Worm (Caenorhabditis elegans): ENCODE results near the gene lipl-7.

The lipl-7 gene

DNA sequence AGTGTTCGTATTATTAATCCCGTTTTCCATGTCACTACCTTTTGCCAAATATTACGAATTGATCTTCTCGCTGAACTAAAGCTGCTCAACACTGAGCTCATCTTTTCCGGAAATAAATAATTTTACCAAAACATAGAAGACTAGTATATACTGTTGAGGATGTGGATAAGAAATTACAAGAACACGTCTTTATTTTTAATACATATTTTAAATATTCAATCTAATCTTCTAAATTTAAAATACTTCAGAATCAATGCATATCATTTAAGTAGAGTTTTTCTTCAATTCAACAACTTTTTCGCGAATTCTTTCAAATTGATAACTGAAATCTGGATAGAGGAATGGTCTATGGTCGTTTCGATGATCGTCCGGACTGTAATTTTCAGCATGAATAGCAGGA is 26.8 kb downstream of the lipl-7 start, which contains the start of gene abt-1:
Gene abt-1, minus strand, starts transcription at position 101 of the 400 bp plus-strand sequence.
- no peak for TF ChIP-seq hmg-11 (tag; optimal IDR thresholded peaks at IDR 0.05)
- no peak for TF ChIP-seq egl-5 (tag; optimal IDR thresholded peaks at IDR 0.05)
- TF ChIP-seq zag-1 (tag; optimal IDR thresholded peaks at IDR 0.05): no peak
- no peak for TF ChIP-seq fkh-10 (GFP tag; optimal IDR thresholded peaks at IDR 0.05)
- no peak for TF ChIP-seq nhr-43 (tag; optimal IDR thresholded peaks at IDR 0.05; ENCODE audit: poor library complexity, severe bottlenecking)
- no peak for TF ChIP-seq pha-4 (tag; optimal IDR thresholded peaks at IDR 0.05)
- TF ChIP-seq sea-2 (GFP tag; optimal IDR thresholded peaks at IDR 0.05): no peak
- no peak for TF ChIP-seq fkh-2 (tag; optimal IDR thresholded peaks at IDR 0.05)
- TF ChIP-seq nhr-11 (tag; optimal IDR thresholded peaks at IDR 0.05): no peak
- no peak for TF ChIP-seq nhr-23 (tag; optimal IDR thresholded peaks at IDR 0.05)
- no peak for TF ChIP-seq lin-39 (tag; optimal IDR thresholded peaks at IDR 0.05)
- no peak for TF ChIP-seq lin-15B (tag; optimal IDR thresholded peaks at IDR 0.05)
- TF ChIP-seq ceh-16 (tag; optimal IDR thresholded peaks at IDR 0.05): no peak
- no peak for TF ChIP-seq fos-1 (tag; optimal IDR thresholded peaks at IDR 0.05)
- TF ChIP-seq ceh-82 (tag; optimal IDR thresholded peaks at IDR 0.05): no peak
- no peak for TF ChIP-seq nhr-237 (tag; optimal IDR thresholded peaks at IDR 0.05)
- TF ChIP-seq R02D3.7 (tag; optimal IDR thresholded peaks at IDR 0.05): no peak
- TF ChIP-seq elt-2 (tag; optimal IDR thresholded peaks at IDR 0.05): no peak
- no peak for TF ChIP-seq ZK546.5 (tag; optimal IDR thresholded peaks at IDR 0.05)
- no peak for TF ChIP-seq tbx-2 (tag; optimal IDR thresholded peaks at IDR 0.05)

ce11 chrIV:10206182-10206581 is 35.4 kb downstream of the lipl-7 start, which contains the start of gene K04D7.6:
Gene K04D7.6, minus strand, starts transcription at chrIV:10206282.
- no peak for TF ChIP-seq ztf-4 (tag; optimal IDR thresholded peaks at IDR 0.05)
- TF ChIP-seq nhr-76 (tag; optimal IDR thresholded peaks at IDR 0.05): no peak
- TF ChIP-seq nhr-67 (tag; optimal IDR thresholded peaks at IDR 0.05): no peak
- TF ChIP-seq nhr-237 (tag; optimal IDR thresholded peaks at IDR 0.05): no peak

DNA sequence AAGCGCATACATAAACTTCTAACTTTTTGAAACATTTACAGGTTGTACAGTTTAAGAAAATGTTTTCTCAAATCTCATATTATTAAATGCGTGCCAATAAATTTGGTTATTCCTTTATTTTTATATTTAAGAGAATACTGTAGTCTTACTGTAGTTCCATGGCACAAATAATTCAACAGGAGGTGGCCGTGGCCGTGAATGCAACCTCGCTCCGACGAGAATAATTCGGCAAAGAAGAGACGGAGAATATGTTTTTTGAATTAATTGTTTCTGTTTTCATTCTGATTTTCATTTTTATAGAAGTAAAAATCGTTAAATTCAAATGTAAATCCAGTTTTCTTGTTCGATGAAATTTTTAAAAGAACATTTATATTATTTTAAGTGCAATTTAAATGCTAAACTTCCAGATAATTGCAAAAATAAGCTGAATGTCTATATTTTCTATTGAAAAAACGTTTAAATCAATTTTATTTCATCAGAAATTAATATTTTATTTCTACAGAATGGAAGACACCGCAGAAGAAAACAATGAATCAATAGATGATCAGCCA is 44.2 kb downstream of the lipl-7 start, which contains the start of gene gon-4:
Gene gon-4, plus strand, starts transcription at position 501 of the 551 bp plus-strand sequence.
- TF ChIP-seq nhr-11 (tag; optimal IDR thresholded peaks at IDR 0.05) (no peak), lin-15B (tag; optimal IDR thresholded peaks at IDR 0.05) (peak; percentile 57), aly-2 (tag; optimal IDR thresholded peaks at IDR 0.05) (no peak), snpc-4 (tag; optimal IDR thresholded peaks at IDR 0.05) (peak; percentile 29)

DNA sequence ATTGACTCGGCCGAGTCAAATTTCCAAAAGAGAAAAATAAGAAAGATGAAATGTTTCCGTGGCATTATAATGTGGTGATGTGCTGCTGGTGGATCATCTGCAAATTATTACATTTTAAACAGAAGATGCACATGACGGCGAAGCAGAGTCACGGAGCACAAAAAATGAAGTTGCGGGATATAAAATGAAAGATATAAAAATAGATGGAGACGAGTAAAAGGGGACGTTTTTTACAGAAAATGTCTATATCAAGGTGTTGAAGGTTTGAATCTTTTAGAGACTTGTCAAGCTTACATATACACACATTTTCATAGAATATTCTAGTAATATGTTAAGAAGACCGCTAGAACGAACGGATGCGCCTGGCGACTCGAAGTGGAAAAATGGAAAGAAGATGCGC is 47.3 kb downstream of the lipl-7 start, which contains the start of gene ptrg-1:
Gene ptrg-1, minus strand, starts transcription at position 101 of the 400 bp plus-strand sequence.
- TF ChIP-seq pqm-1 (tag; optimal IDR thresholded peaks at IDR 0.05): no peak
- no peak for TF ChIP-seq nhr-11 (tag; optimal IDR thresholded peaks at IDR 0.05)

ce11 chrIV:10191498-10191897 is 50.1 kb downstream of the lipl-7 start:
- TF ChIP-seq fkh-10 (GFP tag; optimal IDR thresholded peaks at IDR 0.05) (peak; percentile 84), ZK546.5 (tag; optimal IDR thresholded peaks at IDR 0.05) (no peak)

DNA sequence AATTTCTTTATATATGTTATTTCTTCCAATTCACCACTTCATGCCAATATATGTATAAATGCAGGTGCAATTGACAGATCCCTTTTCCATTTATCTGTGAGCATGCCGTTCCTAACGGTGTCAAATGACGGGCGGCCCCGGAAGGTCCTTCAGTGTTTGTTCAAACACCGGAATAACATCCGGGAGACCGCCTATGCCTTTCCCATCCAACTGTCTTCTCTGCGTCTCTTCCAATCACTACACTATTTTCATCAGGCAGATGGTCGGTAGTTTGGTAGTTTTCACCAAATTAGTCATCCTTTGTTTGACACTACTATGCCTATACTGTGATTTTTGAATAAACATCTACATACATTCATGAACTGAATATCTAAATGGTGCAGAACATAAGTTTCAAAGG is 51.0 kb downstream of the lipl-7 start:
- TF ChIP-seq snpc-4 (tag; optimal IDR thresholded peaks at IDR 0.05): no peak
- TF ChIP-seq nhr-67 (tag; optimal IDR thresholded peaks at IDR 0.05): no peak
- no peak for TF ChIP-seq mml-1 (tag; optimal IDR thresholded peaks at IDR 0.05)
- no peak for TF ChIP-seq ceh-82 (tag; optimal IDR thresholded peaks at IDR 0.05)
- no peak for TF ChIP-seq elt-2 (tag; optimal IDR thresholded peaks at IDR 0.05)
- TF ChIP-seq ztf-11 (tag; optimal IDR thresholded peaks at IDR 0.05): no peak
- TF ChIP-seq ceh-9 (tag; optimal IDR thresholded peaks at IDR 0.05): no peak
- TF ChIP-seq lsy-12 (tag; optimal IDR thresholded peaks at IDR 0.05): no peak
- TF ChIP-seq pha-4 (tag; optimal IDR thresholded peaks at IDR 0.05): no peak
- no peak for TF ChIP-seq nhr-237 (tag; optimal IDR thresholded peaks at IDR 0.05)
- TF ChIP-seq nhr-28 (tag; optimal IDR thresholded peaks at IDR 0.05): no peak
- no peak for TF ChIP-seq ZK546.5 (tag; optimal IDR thresholded peaks at IDR 0.05)
- TF ChIP-seq fos-1 (tag; optimal IDR thresholded peaks at IDR 0.05): no peak
- TF ChIP-seq nhr-23 (tag; optimal IDR thresholded peaks at IDR 0.05): no peak
- TF ChIP-seq nhr-25 (tag; optimal IDR thresholded peaks at IDR 0.05): no peak
- TF ChIP-seq unc-39 (tag; optimal IDR thresholded peaks at IDR 0.05): no peak
- no peak for TF ChIP-seq fkh-2 (tag; optimal IDR thresholded peaks at IDR 0.05)
- no peak for TF ChIP-seq egl-5 (tag; optimal IDR thresholded peaks at IDR 0.05)
- no peak for TF ChIP-seq skn-1 (tag; optimal IDR thresholded peaks at IDR 0.05)
